Worm (Caenorhabditis elegans) whole organism, L2 larva: Measurements from ENCODE around the gene F09E5.16.

Experiments
- alr-1 ChIP-seq: fragments of 150-350 bp; optimal IDR thresholded peaks from 2 replicates; lab custom pipeline; 2014; ENCODE audit warnings: missing biosample characterization, missing genetic modification characterization
- aly-2 ChIP-seq: fragments of 150-350 bp; optimal IDR thresholded peaks from 2 replicates; lab custom pipeline; 2014; ENCODE audit warnings: missing biosample characterization, missing genetic modification characterization
- ama-1 ChIP-seq: fragments of 150-350 bp; optimal IDR thresholded peaks from 2 replicates; lab custom pipeline; 2018; ENCODE audit warnings: inconsistent platforms
- elt-3 ChIP-seq: sonication (generic microtip); optimal IDR thresholded peaks from 2 replicates; lab custom pipeline; 2017; ENCODE audit warnings: missing biosample characterization, missing genetic modification characterization
- fos-1 ChIP-seq: fragments of 150-350 bp; optimal IDR thresholded peaks from 2 replicates; lab custom pipeline; 2014; ENCODE audit warnings: missing biosample characterization, missing genetic modification characterization
- lin-13 ChIP-seq: fragments of 150-350 bp; optimal IDR thresholded peaks from 2 replicates; lab custom pipeline; 2014; ENCODE audit warnings: missing biosample characterization, missing genetic modification reagents, missing genetic modification characterization
- mab-5 ChIP-seq: fragments of 150-350 bp; optimal IDR thresholded peaks from 2 replicates; lab custom pipeline; 2014; ENCODE audit warnings: missing biosample characterization, missing genetic modification characterization
- nhr-10 ChIP-seq: sonication (generic microtip); optimal IDR thresholded peaks from 2 replicates; lab custom pipeline; 2017; ENCODE audit warnings: missing biosample characterization, missing genetic modification characterization
- skn-1 ChIP-seq: sonication (generic microtip); optimal IDR thresholded peaks from 2 replicates; lab custom pipeline; 2017; ENCODE audit warnings: missing biosample characterization, missing genetic modification characterization
- unc-55 ChIP-seq: fragments of 150-350 bp; sonication (generic microtip); optimal IDR thresholded peaks from 3 replicates; lab custom pipeline; 2014; ENCODE audit warnings: missing biosample characterization, missing genetic modification reagents, missing genetic modification characterization
- unc-62 ChIP-seq: fragments of 150-350 bp; optimal IDR thresholded peaks from 2 replicates; lab custom pipeline; 2014; ENCODE audit warnings: missing biosample characterization, missing genetic modification reagents, missing genetic modification characterization

- no peak for TF ChIP-seq unc-62
- TF ChIP-seq aly-2 = no peak
- TF ChIP-seq mab-5 (tag; lab: Kevin White, UChicago) = no peak
- no peak for TF ChIP-seq ama-1
- no peak for TF ChIP-seq unc-55
- no peak for TF ChIP-seq nhr-10 (tag; lab: Kevin White, UChicago)
- TF ChIP-seq skn-1 (tag; lab: Kevin White, UChicago) = no peak
- TF ChIP-seq lin-13 (GFP tag; lab: Kevin White, UChicago) = no peak
- no peak for TF ChIP-seq alr-1 (tag; lab: Kevin White, UChicago)
- TF ChIP-seq elt-3 = no peak
- peak; percentile 8 for TF ChIP-seq fos-1 (tag; lab: Kevin White, UChicago)
These were observed 12.6 kb upstream of the F09E5.16 start for ce11 chrII:5378239-5378521.
